Fruit fly (Drosophila melanogaster): Measurements from ENCODE around the gene CG13133.
A peak's percentile ranks its signal among the peaks of the same experiment; 100 is the strongest.

The CG13133 gene

DNA sequence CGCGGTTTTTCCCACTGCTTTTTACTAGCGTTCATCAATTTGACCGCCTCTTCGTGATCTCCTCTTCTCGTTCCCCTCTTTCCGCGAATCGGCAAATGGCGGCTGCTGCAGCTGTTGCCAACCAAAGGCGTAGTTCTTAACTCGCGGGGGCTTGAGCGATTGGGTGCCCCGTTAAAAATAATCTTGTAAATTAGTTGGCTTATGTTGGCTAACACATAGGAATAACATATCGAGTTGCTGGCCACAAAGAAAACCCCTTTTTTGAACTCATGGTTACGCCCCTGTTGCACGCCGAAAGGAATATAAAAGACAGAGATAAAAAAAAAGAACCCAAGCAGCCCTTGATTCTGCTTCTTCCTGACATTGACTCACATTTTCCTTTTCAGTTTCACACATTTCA is 35.0 kb downstream of the CG13133 start (continued):
- TF ChIP-seq usp (GFP tag; optimal IDR thresholded peaks at IDR 0.05) (no peak), h (GFP tag; optimal IDR thresholded peaks at IDR 0.05) (peak; percentile 96), Mio (GFP tag; optimal IDR thresholded peaks at IDR 0.05) (peak; percentile 69), Sp1 (GFP tag; optimal IDR thresholded peaks at IDR 0.05) (peak; percentile 95), br (GFP tag; optimal IDR thresholded peaks at IDR 0.05) (peak; percentile 96)

DNA sequence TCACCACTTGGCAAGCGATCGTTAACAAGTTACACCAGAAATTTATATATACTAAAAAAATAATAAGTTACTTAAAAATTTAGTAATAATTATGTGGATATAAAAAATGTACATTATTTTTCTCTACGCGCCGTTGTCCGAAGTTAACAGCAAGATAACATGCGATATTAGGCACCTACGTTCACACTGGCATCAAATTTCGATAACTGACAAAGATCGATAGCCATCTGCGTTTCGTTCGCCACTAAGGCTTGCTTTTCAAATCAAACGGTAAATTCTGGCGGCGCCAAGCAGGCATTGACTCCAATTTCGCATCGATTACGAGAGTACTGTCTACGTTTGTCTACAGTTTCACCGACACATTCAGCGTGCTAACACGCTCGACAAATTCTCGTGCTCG is 35.5 kb downstream of the CG13133 start, which contains the start of gene Pen:
Pen (plus strand) TSS at position 196 of the 400 bp plus-strand sequence.
- TF ChIP-seq jim (GFP tag; optimal IDR thresholded peaks at IDR 0.05) (no peak), HLH106 (tag; optimal IDR thresholded peaks at IDR 0.05) (no peak), rgr (GFP tag; optimal IDR thresholded peaks at IDR 0.05) (no peak), Dfd (GFP tag; optimal IDR thresholded peaks at IDR 0.05) (no peak), sage (GFP tag; optimal IDR thresholded peaks at IDR 0.05) (no peak), dl (GFP tag; optimal IDR thresholded peaks at IDR 0.05; ENCODE audit: insufficient read depth in 1 of 2, partially characterized antibody in 2 of 2) (no peak), pan (optimal IDR thresholded peaks at IDR 0.05) (no peak), brk (GFP tag; optimal IDR thresholded peaks at IDR 0.05) (no peak), Sp1 (GFP tag; optimal IDR thresholded peaks at IDR 0.05) (no peak), woc (GFP tag; optimal IDR thresholded peaks at IDR 0.05) (no peak), Vsx2 (GFP tag; optimal IDR thresholded peaks at IDR 0.05; ENCODE audit: partially characterized antibody) (no peak), Hr83 (GFP tag; optimal IDR thresholded peaks at IDR 0.05; ENCODE audit: poor library complexity, severe bottlenecking) (no peak), Jra (GFP tag; optimal IDR thresholded peaks at IDR 0.05) (no peak), Mio (GFP tag; optimal IDR thresholded peaks at IDR 0.05) (no peak), Hr78 (GFP tag; optimal IDR thresholded peaks at IDR 0.05) (no peak)

DNA sequence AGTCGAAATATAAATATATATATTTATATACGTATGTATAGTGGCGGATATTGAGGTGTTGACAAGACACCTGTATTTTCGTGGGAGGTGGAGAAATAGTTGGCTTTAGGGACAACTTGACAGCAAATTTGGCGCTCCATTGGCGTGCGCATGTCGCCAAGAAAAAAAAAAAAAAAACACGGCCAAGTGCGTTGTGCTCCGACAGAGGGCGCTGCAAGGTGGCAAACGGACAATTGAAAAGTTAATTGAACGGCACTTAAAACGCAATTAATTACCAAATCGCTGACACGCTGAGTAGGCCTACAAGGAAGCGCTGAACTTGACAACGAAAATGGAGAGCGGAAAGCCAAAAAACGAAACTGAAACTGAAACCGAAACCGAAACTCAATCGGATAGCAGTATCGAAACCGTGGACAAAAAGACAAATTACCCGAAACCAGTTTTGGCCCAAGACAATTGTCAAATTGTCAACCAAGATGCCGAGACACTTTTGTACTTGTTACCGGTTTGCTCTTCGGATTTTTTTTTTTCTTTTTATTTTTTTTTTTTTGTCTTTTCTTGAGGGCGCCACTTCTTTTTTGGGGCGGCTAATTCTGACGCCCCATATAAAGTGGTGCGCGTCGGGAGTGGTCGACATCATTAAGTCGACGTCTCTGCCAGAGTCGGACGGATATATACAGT is 38.5 kb downstream of the CG13133 start, which contains the start of gene Cpr31A:
Cpr31A (plus strand) TSS at position 631 of the 681 bp plus-strand sequence.
- TF ChIP-seq foxo (GFP tag; optimal IDR thresholded peaks at IDR 0.05) = no peak
- TF ChIP-seq Dfd (GFP tag; optimal IDR thresholded peaks at IDR 0.05) = no peak
- TF ChIP-seq lola (GFP tag; optimal IDR thresholded peaks at IDR 0.05) = no peak
- TF ChIP-seq ey (GFP tag; optimal IDR thresholded peaks at IDR 0.05) = no peak
- no peak for TF ChIP-seq pan (optimal IDR thresholded peaks at IDR 0.05)
- TF ChIP-seq usp (GFP tag; optimal IDR thresholded peaks at IDR 0.05) = no peak
- no peak for TF ChIP-seq dsf (GFP tag; optimal IDR thresholded peaks at IDR 0.05; ENCODE audit: borderline replicate concordance)
- TF ChIP-seq psq (GFP tag; optimal IDR thresholded peaks at IDR 0.05) = no peak

DNA sequence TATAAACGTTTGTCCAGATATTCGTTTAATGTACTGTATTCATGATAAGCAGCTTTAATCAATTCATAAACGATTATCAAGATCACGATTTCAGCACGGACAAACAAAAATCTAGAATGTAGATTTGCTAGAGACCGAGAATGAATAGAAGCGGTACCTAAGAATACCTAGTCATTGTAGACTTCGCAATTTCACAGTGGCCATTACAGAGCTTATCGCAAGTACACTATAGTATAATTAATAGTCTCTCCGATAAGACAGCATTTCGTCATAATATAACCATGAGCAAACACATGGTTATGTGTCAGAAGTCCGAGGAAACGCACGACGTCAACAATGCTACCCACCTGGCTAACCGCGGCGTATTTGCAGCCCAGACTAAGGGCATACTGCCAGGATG is 42.9 kb downstream of the CG13133 start, which contains the start of gene CG33301:
CG33301 (plus strand) TSS at position 301 of the 400 bp plus-strand sequence.
- TF ChIP-seq lola (GFP tag; optimal IDR thresholded peaks at IDR 0.05) (no peak), h (GFP tag; optimal IDR thresholded peaks at IDR 0.05) (no peak), woc (GFP tag; optimal IDR thresholded peaks at IDR 0.05) (no peak), foxo (GFP tag; optimal IDR thresholded peaks at IDR 0.05) (no peak), tai (GFP tag; optimal IDR thresholded peaks at IDR 0.05) (no peak), dl (GFP tag; optimal IDR thresholded peaks at IDR 0.05; ENCODE audit: insufficient read depth in 1 of 2, partially characterized antibody in 2 of 2) (no peak), CG9705 (GFP tag; optimal IDR thresholded peaks at IDR 0.05) (no peak), jim (GFP tag; optimal IDR thresholded peaks at IDR 0.05) (no peak), br (GFP tag; optimal IDR thresholded peaks at IDR 0.05) (no peak), Vsx2 (GFP tag; optimal IDR thresholded peaks at IDR 0.05; ENCODE audit: partially characterized antibody) (no peak), N (GFP tag; optimal IDR thresholded peaks at IDR 0.05) (no peak), Sp1 (GFP tag; optimal IDR thresholded peaks at IDR 0.05) (no peak), Abd-B (GFP tag; optimal IDR thresholded peaks at IDR 0.05) (no peak), psq (GFP tag; optimal IDR thresholded peaks at IDR 0.05) (no peak), ey (GFP tag; optimal IDR thresholded peaks at IDR 0.05) (no peak), CrebA (GFP tag; optimal IDR thresholded peaks at IDR 0.05; ENCODE audit: borderline replicate concordance) (no peak), Myc (optimal IDR thresholded peaks at IDR 0.05) (no peak), usp (GFP tag; optimal IDR thresholded peaks at IDR 0.05) (no peak)

Data from whole organism, wandering third instar larva.